Worm (Caenorhabditis elegans): ENCODE measurements around the gene wee-1.1.

The wee-1.1 gene

ce11 chrII:9594924-9595323 lies 11.6 kb upstream of the wee-1.1 start, which contains the start of gene E02H1.5:
TSS of gene E02H1.5 (plus strand) at chrII:9595224.
- TF ChIP-seq atf-7 (tag; optimal IDR thresholded peaks at IDR 0.05) (no peak), hmg-1.2 (GFP tag; IDR thresholded peaks at IDR 0.05) (0 out of 2 replicates have a peak, but pooled peaks have one; percentile 4)

DNA sequence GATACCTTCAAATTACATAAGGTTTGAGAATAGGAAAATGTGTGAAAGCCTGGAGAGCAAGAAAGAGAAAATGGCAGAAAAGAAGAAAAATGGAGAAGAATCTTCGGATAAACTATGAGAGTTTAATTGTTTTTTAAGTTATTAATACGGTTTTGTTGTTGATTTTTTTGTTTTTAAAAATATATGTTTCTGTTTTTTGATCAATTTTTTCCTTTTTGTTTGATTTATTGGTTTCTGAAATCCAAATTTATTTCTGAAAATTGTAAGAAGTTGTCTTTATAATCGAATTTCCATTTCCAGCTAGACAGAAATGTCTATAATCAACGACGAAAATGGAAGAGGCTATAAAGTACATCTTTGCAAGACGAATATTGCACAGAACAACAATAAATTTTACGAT lies 9.4 kb upstream of the wee-1.1 start, which contains the start of gene parp-2:
parp-2 (plus strand) TSS at position 301 of the 400 bp plus-strand sequence.
- TF ChIP-seq rpc-1 (optimal IDR thresholded peaks at IDR 0.05) = no peak
- TF ChIP-seq rpc-1 (tag; optimal IDR thresholded peaks at IDR 0.05) = no peak
- TF ChIP-seq nfyb-1 (GFP tag; IDR thresholded peaks at IDR 0.05) = no peak

DNA sequence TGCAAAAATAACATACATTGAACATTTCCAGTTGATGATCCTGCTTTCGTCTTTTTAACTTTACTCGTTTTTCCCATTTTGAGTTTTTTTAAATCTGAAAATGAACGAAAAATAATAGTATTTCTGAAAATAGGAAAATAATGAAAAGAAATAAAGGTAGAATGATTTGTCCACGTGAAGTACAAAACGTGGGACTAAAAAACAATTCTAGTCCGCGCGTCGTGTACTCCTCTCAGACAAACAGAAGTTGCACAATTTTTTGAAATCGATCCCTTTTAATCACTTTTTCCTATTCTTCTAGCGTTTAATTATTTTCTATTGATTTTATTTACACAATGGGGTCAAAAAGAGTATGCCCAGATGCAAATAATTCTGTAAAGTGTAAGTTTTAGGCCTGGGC lies 7.7 kb upstream of the wee-1.1 start, which contains the start of the genes E02H1.1 and tag-124:
E02H1.1 (minus strand) TSS at position 94 of the 400 bp plus-strand sequence.
tag-124 (plus strand) TSS at position 222 of the 400 bp plus-strand sequence.
- TF ChIP-seq rec-8 (tag; optimal IDR thresholded peaks at IDR 0.05) (peak in 1 of 2 experiments; percentile 68), mcd-1 (GFP tag; IDR thresholded peaks at IDR 0.05) (peak; percentile 63; the same call in 1 of the 2 replicates), sdz-38 (tag; optimal IDR thresholded peaks at IDR 0.05) (no peak), lin-40 (tag; optimal IDR thresholded peaks at IDR 0.05) (peak; percentile 70), nhr-179 (tag; optimal IDR thresholded peaks at IDR 0.05) (no peak), die-1 (tag; optimal IDR thresholded peaks at IDR 0.05) (no peak), madf-3 (GFP tag; IDR thresholded peaks at IDR 0.05) (0 out of 2 replicates have a peak, but pooled peaks have one; percentile 49), tbx-9 (tag; optimal IDR thresholded peaks at IDR 0.05; ENCODE audit: borderline replicate concordance) (no peak), lin-54 (GFP tag; optimal IDR thresholded peaks at IDR 0.05) (peak; percentile 35), rpc-1 (optimal IDR thresholded peaks at IDR 0.05) (no peak), rpc-1 (tag; optimal IDR thresholded peaks at IDR 0.05) (no peak), pbrm-1 (GFP tag; IDR thresholded peaks at IDR 0.05) (no peak), hsf-1 (GFP tag; IDR thresholded peaks at IDR 0.05) (no peak), F57A8.1 (GFP tag; optimal IDR thresholded peaks at IDR 0.05) (no peak), snpc-1.1 (tag; optimal IDR thresholded peaks at IDR 0.05; ENCODE audit: insufficient read depth) (no peak), let-607 (tag; optimal IDR thresholded peaks at IDR 0.05) (peak in 1 of 2 experiments; percentile 62), nfya-2 (GFP tag; IDR thresholded peaks at IDR 0.05) (no peak), lsl-1 (GFP tag; optimal IDR thresholded peaks at IDR 0.05) (peak; percentile 27), nfya-1 (tag; optimal IDR thresholded peaks at IDR 0.05; ENCODE audit: borderline replicate concordance, insufficient read depth) (no peak), sea-2 (GFP tag; IDR thresholded peaks at IDR 0.05) (no peak), ztf-28 (GFP tag; IDR thresholded peaks at IDR 0.05) (peak; percentile 64; the same call in 1 of the 2 replicates), C17E4.6 (GFP tag; IDR thresholded peaks at IDR 0.05) (no peak), D2030.7 (GFP tag; IDR thresholded peaks at IDR 0.05) (no peak), nhr-80 (tag; optimal IDR thresholded peaks at IDR 0.05) (no peak), repo-1 (tag; optimal IDR thresholded peaks at IDR 0.05) (no peak), unc-62 (GFP tag; optimal IDR thresholded peaks at IDR 0.05) (no peak), ceh-100 (GFP tag; IDR thresholded peaks at IDR 0.05) (peak; percentile 57), snpc-1.3 (tag; optimal IDR thresholded peaks at IDR 0.05; ENCODE audit: insufficient read depth) (no peak), zim-3 (tag; optimal IDR thresholded peaks at IDR 0.05) (no peak), ztf-25 (GFP tag; IDR thresholded peaks at IDR 0.05) (no peak), snpc-3.4 (tag; optimal IDR thresholded peaks at IDR 0.05) (peak; percentile 60), cebp-1 (GFP tag; IDR thresholded peaks at IDR 0.05) (no peak), cebp-1 (tag; optimal IDR thresholded peaks at IDR 0.05) (peak; percentile 58), ccch-3 (GFP tag; optimal IDR thresholded peaks at IDR 0.05) (peak; percentile 5), zfh-2 (GFP tag; conservative IDR thresholded peaks at IDR 0.05) (no peak), athp-1 (tag; optimal IDR thresholded peaks at IDR 0.05) (peak; percentile 44), attf-5 (GFP tag; optimal IDR thresholded peaks at IDR 0.05) (no peak), gei-17 (GFP tag; optimal IDR thresholded peaks at IDR 0.05) (no peak), lag-1 (GFP tag; IDR thresholded peaks at IDR 0.05) (no peak), lir-1 (GFP tag; conservative IDR thresholded peaks at IDR 0.05) (peak; percentile 50; the same call in 1 of the 2 replicates), dpl-1 (GFP tag; optimal IDR thresholded peaks at IDR 0.05) (no peak)
